Worm (Caenorhabditis elegans): Measurements from ENCODE around the gene cyp-14A2.

cyp-14A2 gene

DNA sequence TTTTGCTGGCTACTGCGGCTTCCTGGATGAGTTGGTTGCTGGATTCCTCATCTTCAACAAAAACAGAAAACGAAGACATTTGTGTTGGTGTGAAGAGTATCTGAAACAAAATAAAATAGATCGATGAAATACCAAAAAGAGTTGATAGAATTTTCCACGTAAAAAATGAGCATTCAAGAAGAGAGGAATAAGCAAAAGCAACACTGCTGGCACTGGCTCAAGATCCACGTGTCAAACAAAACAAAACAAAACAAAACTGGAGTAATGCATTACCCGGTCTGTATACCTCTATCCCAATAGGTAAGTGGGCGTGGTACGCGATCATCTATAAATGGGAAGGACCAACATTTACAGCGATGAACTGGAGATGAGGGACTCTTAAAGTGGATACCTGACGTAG, 34.6 kb downstream of the cyp-14A2 start, which contains the start of gene K08H2.2:
K08H2.2 (minus strand) TSS at position 101 of the 400 bp plus-strand sequence.
- TF ChIP-seq xnd-1 (tag; optimal IDR thresholded peaks at IDR 0.05) (no peak), atf-7 (tag; optimal IDR thresholded peaks at IDR 0.05) (no peak), Y95B8A.8 (GFP tag; IDR thresholded peaks at IDR 0.05) (no peak), rcor-1 (GFP tag; IDR thresholded peaks at IDR 0.05) (no peak), T26A5.8 (tag; optimal IDR thresholded peaks at IDR 0.05) (no peak), bed-2 (GFP tag; IDR thresholded peaks at IDR 0.05) (no peak), ztf-26 (tag; optimal IDR thresholded peaks at IDR 0.05) (no peak), nfya-2 (GFP tag; IDR thresholded peaks at IDR 0.05) (no peak), C06A6.2 (GFP tag; conservative IDR thresholded peaks at IDR 0.05) (no peak), Y79H2A.3 (GFP tag; conservative IDR thresholded peaks at IDR 0.05) (no peak), ceh-91 (GFP tag; IDR thresholded peaks at IDR 0.05) (no peak), athp-1 (tag; optimal IDR thresholded peaks at IDR 0.05) (no peak), snpc-3.4 (tag; optimal IDR thresholded peaks at IDR 0.05) (no peak), nfya-1 (tag; optimal IDR thresholded peaks at IDR 0.05; ENCODE audit: borderline replicate concordance, insufficient read depth) (no peak), Y53G8AR.9 (GFP tag; conservative IDR thresholded peaks at IDR 0.05) (no peak)

- TF ChIP-seq sea-2 (GFP tag; IDR thresholded peaks at IDR 0.05) = no peak
- TF ChIP-seq hsf-1 (GFP tag; IDR thresholded peaks at IDR 0.05) = no peak
- TF ChIP-seq mxl-1 (tag; optimal IDR thresholded peaks at IDR 0.05) = no peak
- no peak for TF ChIP-seq ceh-100 (GFP tag; IDR thresholded peaks at IDR 0.05)
- TF ChIP-seq Y56A3A.18 (GFP tag; IDR thresholded peaks at IDR 0.05) = no peak
- no peak for TF ChIP-seq B0336.3 (GFP tag; IDR thresholded peaks at IDR 0.05)
- no peak for TF ChIP-seq unc-62 (GFP tag; optimal IDR thresholded peaks at IDR 0.05)
- no peak for TF ChIP-seq snpc-1.1 (tag; optimal IDR thresholded peaks at IDR 0.05; ENCODE audit: insufficient read depth)
Observed at ce11 chrX:13232259-13232658, 37.2 kb downstream of the cyp-14A2 start, which contains the start of gene bgnt-1.5. bgnt-1.5 (minus strand) TSS chrX:13232359.

DNA sequence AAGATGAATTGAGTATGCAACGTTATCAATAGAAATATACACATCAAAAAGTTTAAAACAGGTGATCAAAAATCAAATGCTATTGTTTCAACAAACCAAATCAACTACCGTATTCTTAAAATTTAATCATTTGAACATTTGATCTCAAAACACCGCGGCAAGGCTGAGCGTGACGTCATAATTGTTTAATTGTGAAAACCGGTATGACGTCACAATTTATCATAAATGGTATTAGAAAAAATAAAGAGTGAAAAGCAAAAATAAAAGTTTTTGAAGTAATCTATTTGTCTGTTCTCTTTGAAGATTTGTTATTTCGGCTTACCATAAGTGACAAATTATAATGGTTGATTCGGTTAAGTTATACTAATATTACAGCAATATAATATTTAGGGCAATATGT, 41.7 kb downstream of the cyp-14A2 start:
- TF ChIP-seq T07F8.4 (tag; optimal IDR thresholded peaks at IDR 0.05) (no peak), lin-35 (GFP tag; optimal IDR thresholded peaks at IDR 0.05) (no peak), F39B2.1 (GFP tag; IDR thresholded peaks at IDR 0.05) (no peak), tbx-9 (tag; optimal IDR thresholded peaks at IDR 0.05; ENCODE audit: borderline replicate concordance) (no peak), snpc-4 (GFP tag; optimal IDR thresholded peaks at IDR 0.05) (no peak), snpc-4 (tag; optimal IDR thresholded peaks at IDR 0.05) (no peak), lin-26 (GFP tag; IDR thresholded peaks at IDR 0.05) (no peak), cebp-1 (GFP tag; IDR thresholded peaks at IDR 0.05) (no peak), cebp-1 (tag; optimal IDR thresholded peaks at IDR 0.05) (no peak), nhr-120 (GFP tag; IDR thresholded peaks at IDR 0.05) (no peak), hsf-1 (GFP tag; IDR thresholded peaks at IDR 0.05) (no peak), pbrm-1 (GFP tag; IDR thresholded peaks at IDR 0.05) (no peak)

DNA sequence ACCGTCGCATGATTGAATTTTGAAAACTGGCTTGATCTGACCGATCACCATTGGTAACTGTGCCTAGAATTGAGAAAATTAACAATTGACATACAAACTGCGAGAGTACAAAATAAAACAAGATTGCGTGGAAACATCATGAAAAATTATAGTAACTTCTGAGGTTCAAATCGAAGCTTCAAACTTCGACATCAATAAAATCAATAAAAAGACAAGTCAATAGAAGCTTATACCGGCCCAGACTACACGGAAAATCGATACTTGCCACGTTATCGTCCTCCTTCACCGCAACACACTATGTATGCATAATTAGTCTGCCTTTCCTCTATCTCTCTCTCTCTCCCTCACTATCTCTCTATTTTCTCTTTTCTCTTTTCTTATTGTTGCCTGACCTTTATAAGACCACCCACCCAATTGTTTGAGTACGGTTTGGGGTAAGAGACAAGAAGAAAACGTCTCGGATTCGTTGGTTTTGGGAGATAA, 42.8 kb downstream of the cyp-14A2 start, which contains the start of gene skr-21:
skr-21 (minus strand) TSS at position 51 of the 483 bp plus-strand sequence.
- TF ChIP-seq zim-3 (tag; optimal IDR thresholded peaks at IDR 0.05) = no peak
- TF ChIP-seq ztf-3 (GFP tag; optimal IDR thresholded peaks at IDR 0.05) = no peak
- no peak for TF ChIP-seq cebp-2 (GFP tag; IDR thresholded peaks at IDR 0.05)
- TF ChIP-seq tbx-9 (tag; optimal IDR thresholded peaks at IDR 0.05; ENCODE audit: borderline replicate concordance) = no peak
